Fruit fly (Drosophila melanogaster): ENCODE results near the gene Lgr4.

Gene Lgr4

dm6 chrX:13228208-13228606 is 39.2 kb upstream of the Lgr4 start (continued):
- TF ChIP-seq CG10366 (GFP tag; IDR thresholded peaks at IDR 0.05), result no peak
- no peak for TF ChIP-seq CG43689 (GFP tag; IDR thresholded peaks at IDR 0.05)
- TF ChIP-seq CG2120 (GFP tag; optimal IDR thresholded peaks at IDR 0.05), result no peak
- TF ChIP-seq cwo (GFP tag; optimal IDR thresholded peaks at IDR 0.05), result no peak
- no peak for TF ChIP-seq CG6813 (GFP tag; optimal IDR thresholded peaks at IDR 0.05)
- TF ChIP-seq CG2712 (tag; optimal IDR thresholded peaks at IDR 0.05), result peak; percentile 35
- peak in 1 of 2 experiments; percentile 60 for TF ChIP-seq bsh (GFP tag; optimal IDR thresholded peaks at IDR 0.05)
- TF ChIP-seq GATAe (GFP tag; conservative IDR thresholded peaks at IDR 0.05), result no peak
- no peak for TF ChIP-seq fd102C (GFP tag; optimal IDR thresholded peaks at IDR 0.05)
- TF ChIP-seq CG18764 (GFP tag; optimal IDR thresholded peaks at IDR 0.05), result no peak
- no peak for TF ChIP-seq kah (GFP tag; optimal IDR thresholded peaks at IDR 0.05)
- TF ChIP-seq CG12391 (tag; optimal IDR thresholded peaks at IDR 0.05), result peak; percentile 25
- TF ChIP-seq sens (GFP tag), result no peak
- TF ChIP-seq Jarid2 (GFP tag; optimal IDR thresholded peaks at IDR 0.05), result no peak
- TF ChIP-seq h (optimal IDR thresholded peaks at IDR 0.05), result no peak
- no peak for TF ChIP-seq ash1 (GFP tag; optimal IDR thresholded peaks at IDR 0.05)
- peak; percentile 56 for TF ChIP-seq dmrt11E (tag; optimal IDR thresholded peaks at IDR 0.05)
- peak; percentile 3 for TF ChIP-seq CG12155 (GFP tag; optimal IDR thresholded peaks at IDR 0.05)
- TF ChIP-seq Dek (tag; optimal IDR thresholded peaks at IDR 0.05), result no peak
- no peak for TF ChIP-seq Ptx1 (GFP tag; IDR thresholded peaks at IDR 0.05)
- no peak for TF ChIP-seq pan (optimal IDR thresholded peaks at IDR 0.05)
- TF ChIP-seq pan (GFP tag; optimal IDR thresholded peaks at IDR 0.05 in 1 of 2, IDR thresholded peaks at IDR 0.05 in 1 of 2), result no peak
- TF ChIP-seq CG16863 (GFP tag; optimal IDR thresholded peaks at IDR 0.05), result no peak
- TF ChIP-seq btn (GFP tag; optimal IDR thresholded peaks at IDR 0.05), result no peak
- no peak for TF ChIP-seq CG5180 (GFP tag; optimal IDR thresholded peaks at IDR 0.05)
- TF ChIP-seq Hr39 (optimal IDR thresholded peaks at IDR 0.05), result no peak
- TF ChIP-seq Vsx1 (GFP tag; optimal IDR thresholded peaks at IDR 0.05), result no peak
- no peak for TF ChIP-seq lmd (GFP tag; IDR thresholded peaks at IDR 0.05)
- no peak for TF ChIP-seq oc (tag; optimal IDR thresholded peaks at IDR 0.05)
- no peak for TF ChIP-seq CG11247 (GFP tag; IDR thresholded peaks at IDR 0.05)
- TF ChIP-seq CG4820 (GFP tag; optimal IDR thresholded peaks at IDR 0.05), result no peak
- no peak for TF ChIP-seq sc (optimal IDR thresholded peaks at IDR 0.05)
- TF ChIP-seq sc (GFP tag; optimal IDR thresholded peaks at IDR 0.05), result no peak
- no peak for TF ChIP-seq Hmx (GFP tag; optimal IDR thresholded peaks at IDR 0.05)
- TF ChIP-seq run (tag; optimal IDR thresholded peaks at IDR 0.05), result no peak
- TF ChIP-seq CG10274 (GFP tag; optimal IDR thresholded peaks at IDR 0.05), result no peak
- peak; percentile 22 for TF ChIP-seq gsb-n (tag; optimal IDR thresholded peaks at IDR 0.05)
- no peak for TF ChIP-seq Gsc (GFP tag; IDR thresholded peaks at IDR 0.05)

- TF ChIP-seq da (GFP tag; optimal IDR thresholded peaks at IDR 0.05), result no peak
- TF ChIP-seq abd-A (tag; optimal IDR thresholded peaks at IDR 0.05), result peak; percentile 49
- no peak for TF ChIP-seq CG11560 (tag; IDR thresholded peaks at IDR 0.05)
- TF ChIP-seq CG34224 (GFP tag; IDR thresholded peaks at IDR 0.05; ENCODE audit: partially characterized antibody), result no peak
- TF ChIP-seq CG7271 (tag; optimal IDR thresholded peaks at IDR 0.05), result no peak
- no peak for TF ChIP-seq Dad (GFP tag; optimal IDR thresholded peaks at IDR 0.05)
- TF ChIP-seq Hr78 (GFP tag; optimal IDR thresholded peaks at IDR 0.05), result peak in 1 of 2 experiments; percentile 71
- TF ChIP-seq Stat92E (GFP tag; optimal IDR thresholded peaks at IDR 0.05), result peak in 1 of 3 experiments; percentile 8
- peak; percentile 17; the same call in 1 of the 2 replicates for TF ChIP-seq CG4360 (GFP tag; IDR thresholded peaks at IDR 0.05)
- TF ChIP-seq cad (GFP tag; optimal IDR thresholded peaks at IDR 0.05), result peak; percentile 89
- no peak for TF ChIP-seq nerfin-1 (tag; optimal IDR thresholded peaks at IDR 0.05)
- TF ChIP-seq Neu2 (GFP tag; optimal IDR thresholded peaks at IDR 0.05; ENCODE audit: borderline replicate concordance), result peak; percentile 32
- TF ChIP-seq CG7839 (tag; optimal IDR thresholded peaks at IDR 0.05), result no peak
- no peak for TF ChIP-seq H15 (GFP tag; IDR thresholded peaks at IDR 0.05)
- TF ChIP-seq ac (GFP tag; optimal IDR thresholded peaks at IDR 0.05), result no peak
- peak; percentile 32 for TF ChIP-seq oc (tag; optimal IDR thresholded peaks at IDR 0.05)
These were observed 38.7 kb upstream of the Lgr4 start for dm6 chrX:13227505-13228207.

All from whole organism, embryonic.